Worm (Caenorhabditis elegans): Measurements from ENCODE around the gene grl-8.

- TF ChIP-seq nhr-77 (tag; optimal IDR thresholded peaks at IDR 0.05), result no peak
- TF ChIP-seq pqm-1 (tag; optimal IDR thresholded peaks at IDR 0.05), result no peak
- TF ChIP-seq pha-4 (GFP tag; IDR thresholded peaks at IDR 0.05), result no peak
- no peak for TF ChIP-seq pha-4 (tag; optimal IDR thresholded peaks at IDR 0.05)
- TF ChIP-seq vab-7 (GFP tag; IDR thresholded peaks at IDR 0.05), result no peak
- no peak for TF ChIP-seq dve-1 (tag; optimal IDR thresholded peaks at IDR 0.05; ENCODE audit: insufficient read depth)
- TF ChIP-seq nhr-25 (tag; optimal IDR thresholded peaks at IDR 0.05; ENCODE audit: borderline replicate concordance, insufficient read depth), result no peak
- no peak for TF ChIP-seq aly-2 (tag; optimal IDR thresholded peaks at IDR 0.05)
- TF ChIP-seq ztf-11 (tag; optimal IDR thresholded peaks at IDR 0.05), result no peak
Observed at ce11 chrV:6688392-6688791, 44.5 kb downstream of the grl-8 start, which contains the start of gene K11G9.5.
